Fruit fly (Drosophila melanogaster) whole organism, pupa: Measurements from ENCODE around the gene Or88a.
A peak's percentile ranks its signal among the peaks of the same experiment; 100 is the strongest.

Experiments used
- CG10348 ChIP-seq: fragments of 200-800 bp; sonication (Bioruptor generic); IDR thresholded peaks from 2 replicates; pipeline ENCODE4 v1.3.6; 2022; ENCODE audit warnings: missing biosample characterization, missing genetic modification characterization
- CG12605 ChIP-seq: fragments of 200-800 bp; sonication (Bioruptor generic); IDR thresholded peaks from 2 replicates; pipeline ENCODE4 v1.3.6; 2022; ENCODE audit warnings: missing biosample characterization, missing genetic modification characterization
- CG13204 ChIP-seq: fragments of 200-800 bp; sonication (Bioruptor generic); optimal IDR thresholded peaks from 2 replicates; lab custom pipeline; 2018; ENCODE audit warnings: missing biosample characterization, mild to moderate bottlenecking, missing genetic modification characterization, moderate library complexity
- CG14655 ChIP-seq: fragments of 200-800 bp; sonication (Bioruptor generic); optimal IDR thresholded peaks from 3 replicates; lab custom pipeline; 2017; ENCODE audit warnings: mild to moderate bottlenecking, missing biosample characterization, missing genetic modification reagents, missing genetic modification characterization
- CG15710 ChIP-seq: fragments of 200-800 bp; sonication (Bioruptor generic); optimal IDR thresholded peaks from 2 replicates; lab custom pipeline; 2018; ENCODE audit warnings: missing biosample characterization, mild to moderate bottlenecking, missing genetic modification characterization, moderate library complexity
- CG17806 ChIP-seq: fragments of 200-800 bp; sonication (Bioruptor generic); optimal IDR thresholded peaks from 2 replicates; lab custom pipeline; 2018; ENCODE audit warnings: missing biosample characterization, mild to moderate bottlenecking, missing genetic modification characterization, moderate library complexity
- CG32121 ChIP-seq: fragments of 200-800 bp; sonication (Bioruptor generic); IDR thresholded peaks from 2 replicates; pipeline ENCODE4 v1.3.6; 2022; ENCODE audit warnings: missing biosample characterization, missing genetic modification characterization
- CG34367 ChIP-seq: fragments of 200-800 bp; sonication (Bioruptor generic); optimal IDR thresholded peaks from 2 replicates; lab custom pipeline; 2018; ENCODE audit warnings: missing biosample characterization, mild to moderate bottlenecking, missing genetic modification characterization
- CG4496 ChIP-seq: fragments of 200-800 bp; sonication (Bioruptor generic); IDR thresholded peaks from 3 replicates; pipeline ENCODE4 v1.3.6; 2022; ENCODE audit warnings: missing biosample characterization, missing genetic modification characterization
- CG8159 ChIP-seq: fragments of 200-800 bp; sonication (Bioruptor generic); optimal IDR thresholded peaks from 3 replicates; lab custom pipeline; 2018; ENCODE audit warnings: missing biosample characterization, mild to moderate bottlenecking, missing genetic modification characterization, moderate library complexity
- CG8301 ChIP-seq: fragments of 200-800 bp; sonication (Bioruptor generic); optimal IDR thresholded peaks from 2 replicates; lab custom pipeline; 2018; ENCODE audit warnings: missing biosample characterization, mild to moderate bottlenecking, missing genetic modification characterization
- CG9948 ChIP-seq: fragments of 200-800 bp; sonication (Bioruptor generic); optimal IDR thresholded peaks from 2 replicates; lab custom pipeline; 2018; ENCODE audit warnings: missing biosample characterization, mild to moderate bottlenecking, missing genetic modification characterization, moderate library complexity
- D1 ChIP-seq: fragments of 200-800 bp; sonication (Bioruptor generic); optimal IDR thresholded peaks from 2 replicates; lab custom pipeline; 2018; ENCODE audit warnings: missing biosample characterization, mild to moderate bottlenecking, missing genetic modification characterization, moderate library complexity
- EcR ChIP-seq: fragments of 200-800 bp; sonication (Bioruptor generic); optimal IDR thresholded peaks from 3 replicates; lab custom pipeline; 2019; ENCODE audit warnings: missing biosample characterization, missing genetic modification characterization, mild to moderate bottlenecking, moderate library complexity, missing genetic modification reagents
- Ets98B ChIP-seq: fragments of 200-800 bp; sonication (Bioruptor generic); IDR thresholded peaks from 2 replicates; pipeline ENCODE4 v1.3.6; 2022; ENCODE audit warnings: missing biosample characterization, missing genetic modification characterization
- Pif1A ChIP-seq: fragments of 200-800 bp; sonication (Bioruptor generic); optimal IDR thresholded peaks from 3 replicates; lab custom pipeline; 2016; ENCODE audit warnings: missing biosample characterization, missing genetic modification characterization
- Pif1B ChIP-seq: fragments of 200-800 bp; sonication (Bioruptor generic); optimal IDR thresholded peaks from 3 replicates; lab custom pipeline; 2016; ENCODE audit warnings: missing biosample characterization, missing genetic modification characterization
- Snoo ChIP-seq: fragments of 200-800 bp; sonication (Bioruptor generic); optimal IDR thresholded peaks from 3 replicates; lab custom pipeline; 2017; ENCODE audit warnings: missing biosample characterization, mild to moderate bottlenecking, missing genetic modification characterization, inconsistent platforms
- fd96Ca ChIP-seq: fragments of 200-800 bp; sonication (Bioruptor generic); IDR thresholded peaks from 3 replicates; pipeline ENCODE4 v1.3.6; 2022; ENCODE audit warnings: missing biosample characterization, missing genetic modification characterization
- gl ChIP-seq: fragments of 200-800 bp; sonication (Bioruptor generic); optimal IDR thresholded peaks from 2 replicates; lab custom pipeline; 2018; ENCODE audit warnings: missing biosample characterization, mild to moderate bottlenecking, missing genetic modification characterization
- rn ChIP-seq: fragments of 200-800 bp; sonication (Bioruptor generic); IDR thresholded peaks from 2 replicates; pipeline ENCODE4 v1.3.6; 2022; ENCODE audit warnings: missing biosample characterization, missing genetic modification characterization

Or88a gene

dm6 chr3R:14095428-14095827 lies 13.8 kb upstream of the Or88a start:
- TF ChIP-seq EcR (no peak), fd96Ca (GFP tag; lab: Robert Waterston, UW) (no peak), CG9948 (no peak), Snoo (no peak), CG12605 (GFP tag; lab: Robert Waterston, UW) (no peak), CG4496 (GFP tag; lab: Robert Waterston, UW) (no peak), CG32121 (GFP tag; lab: Robert Waterston, UW) (no peak), CG15710 (tag; lab: Kevin White, UChicago) (no peak), CG10348 (GFP tag; lab: Robert Waterston, UW) (no peak), Ets98B (GFP tag; lab: Robert Waterston, UW) (no peak), CG14655 (GFP tag; lab: Kevin White, UChicago) (no peak)

dm6 chr3R:14095916-14096315 lies 13.3 kb upstream of the Or88a start:
- no peak for TF ChIP-seq CG17806 (tag; lab: Kevin White, UChicago)
- no peak for TF ChIP-seq EcR
- no peak for TF ChIP-seq CG13204 (GFP tag; lab: Kevin White, UChicago)
- TF ChIP-seq CG8301 (tag; lab: Kevin White, UChicago) = no peak
- TF ChIP-seq CG9948 = no peak
- no peak for TF ChIP-seq Pif1A (GFP tag; lab: Kevin White, UChicago)
- TF ChIP-seq CG4496 (GFP tag; lab: Robert Waterston, UW) = no peak
- TF ChIP-seq Snoo = no peak
- TF ChIP-seq rn (GFP tag; lab: Robert Waterston, UW) = no peak
- TF ChIP-seq CG34367 = no peak
- TF ChIP-seq gl (tag; lab: Kevin White, UChicago) = no peak
- TF ChIP-seq CG15710 (tag; lab: Kevin White, UChicago) = no peak
- no peak for TF ChIP-seq CG12605 (GFP tag; lab: Robert Waterston, UW)
- no peak for TF ChIP-seq CG32121 (GFP tag; lab: Robert Waterston, UW)
- TF ChIP-seq CG14655 (GFP tag; lab: Kevin White, UChicago) = no peak
- TF ChIP-seq CG8159 (tag; lab: Kevin White, UChicago) = no peak
- TF ChIP-seq fd96Ca (GFP tag; lab: Robert Waterston, UW) = no peak

- no peak for TF ChIP-seq CG8301 (tag; lab: Kevin White, UChicago)
- TF ChIP-seq CG12605 (GFP tag; lab: Robert Waterston, UW) = 0 out of 2 replicates have a peak, but pooled peaks have one; percentile 19
- TF ChIP-seq, all 21 proteins: peak for 1
These were observed 12.5 kb upstream of the Or88a start, which contains the start of gene CCHa1 for dm6 chr3R:14096792-14097191. TSS of gene CCHa1 (minus strand) at chr3R:14096835.

- TF ChIP-seq CG12605 (GFP tag; lab: Robert Waterston, UW) (no peak), Pif1A (GFP tag; lab: Kevin White, UChicago) (no peak), rn (GFP tag; lab: Robert Waterston, UW) (no peak), CG17806 (tag; lab: Kevin White, UChicago) (no peak), CG9948 (no peak), Pif1B (GFP tag; lab: Kevin White, UChicago) (no peak), fd96Ca (GFP tag; lab: Robert Waterston, UW) (no peak), CG14655 (GFP tag; lab: Kevin White, UChicago) (no peak), CG32121 (GFP tag; lab: Robert Waterston, UW) (no peak), Ets98B (GFP tag; lab: Robert Waterston, UW) (no peak), Snoo (no peak), CG8301 (tag; lab: Kevin White, UChicago) (no peak), EcR (no peak), CG10348 (GFP tag; lab: Robert Waterston, UW) (no peak)
These were observed 11.3 kb upstream of the Or88a start, which contains the start of gene CG9920 for dm6 chr3R:14097980-14098379. TSS of gene CG9920 (minus strand) at chr3R:14098080.

dm6 chr3R:14098527-14099109 lies 10.6 kb upstream of the Or88a start:
- no peak for TF ChIP-seq Pif1B (GFP tag; lab: Kevin White, UChicago)
- TF ChIP-seq CG4496 (GFP tag; lab: Robert Waterston, UW) = peak; percentile 60
- no peak for TF ChIP-seq D1 (tag; lab: Kevin White, UChicago)
- no peak for TF ChIP-seq rn (GFP tag; lab: Robert Waterston, UW)
- TF ChIP-seq gl (tag; lab: Kevin White, UChicago) = no peak
- no peak for TF ChIP-seq CG17806 (tag; lab: Kevin White, UChicago)
- no peak for TF ChIP-seq CG9948
- no peak for TF ChIP-seq Pif1A (GFP tag; lab: Kevin White, UChicago)
- TF ChIP-seq CG8159 (tag; lab: Kevin White, UChicago) = peak; percentile 82
- TF ChIP-seq CG15710 (tag; lab: Kevin White, UChicago) = no peak
- no peak for TF ChIP-seq CG8301 (tag; lab: Kevin White, UChicago)
- TF ChIP-seq CG32121 (GFP tag; lab: Robert Waterston, UW) = 0 out of 2 replicates have a peak, but pooled peaks have one; percentile 27
- TF ChIP-seq Ets98B (GFP tag; lab: Robert Waterston, UW) = 0 out of 2 replicates have a peak, but pooled peaks have one; percentile 18

dm6 chr3R:14100962-14101361 lies 8.3 kb upstream of the Or88a start:
- TF ChIP-seq EcR = no peak
- TF ChIP-seq CG12605 (GFP tag; lab: Robert Waterston, UW) = no peak
- TF ChIP-seq CG17806 (tag; lab: Kevin White, UChicago) = no peak
- TF ChIP-seq CG34367 = no peak
- no peak for TF ChIP-seq Pif1A (GFP tag; lab: Kevin White, UChicago)
- no peak for TF ChIP-seq Snoo
- no peak for TF ChIP-seq D1 (tag; lab: Kevin White, UChicago)
- no peak for TF ChIP-seq CG32121 (GFP tag; lab: Robert Waterston, UW)
- no peak for TF ChIP-seq CG13204 (GFP tag; lab: Kevin White, UChicago)
- no peak for TF ChIP-seq CG9948
- TF ChIP-seq CG4496 (GFP tag; lab: Robert Waterston, UW) = no peak
- no peak for TF ChIP-seq gl (tag; lab: Kevin White, UChicago)
- TF ChIP-seq Pif1B (GFP tag; lab: Kevin White, UChicago) = no peak
- TF ChIP-seq rn (GFP tag; lab: Robert Waterston, UW) = no peak
- TF ChIP-seq CG8159 (tag; lab: Kevin White, UChicago) = no peak
- no peak for TF ChIP-seq CG10348 (GFP tag; lab: Robert Waterston, UW)
- no peak for TF ChIP-seq Ets98B (GFP tag; lab: Robert Waterston, UW)
- no peak for TF ChIP-seq CG15710 (tag; lab: Kevin White, UChicago)
